Fruit fly (Drosophila melanogaster): Measurements from ENCODE around the gene Pgk.

Pgk gene

DNA sequence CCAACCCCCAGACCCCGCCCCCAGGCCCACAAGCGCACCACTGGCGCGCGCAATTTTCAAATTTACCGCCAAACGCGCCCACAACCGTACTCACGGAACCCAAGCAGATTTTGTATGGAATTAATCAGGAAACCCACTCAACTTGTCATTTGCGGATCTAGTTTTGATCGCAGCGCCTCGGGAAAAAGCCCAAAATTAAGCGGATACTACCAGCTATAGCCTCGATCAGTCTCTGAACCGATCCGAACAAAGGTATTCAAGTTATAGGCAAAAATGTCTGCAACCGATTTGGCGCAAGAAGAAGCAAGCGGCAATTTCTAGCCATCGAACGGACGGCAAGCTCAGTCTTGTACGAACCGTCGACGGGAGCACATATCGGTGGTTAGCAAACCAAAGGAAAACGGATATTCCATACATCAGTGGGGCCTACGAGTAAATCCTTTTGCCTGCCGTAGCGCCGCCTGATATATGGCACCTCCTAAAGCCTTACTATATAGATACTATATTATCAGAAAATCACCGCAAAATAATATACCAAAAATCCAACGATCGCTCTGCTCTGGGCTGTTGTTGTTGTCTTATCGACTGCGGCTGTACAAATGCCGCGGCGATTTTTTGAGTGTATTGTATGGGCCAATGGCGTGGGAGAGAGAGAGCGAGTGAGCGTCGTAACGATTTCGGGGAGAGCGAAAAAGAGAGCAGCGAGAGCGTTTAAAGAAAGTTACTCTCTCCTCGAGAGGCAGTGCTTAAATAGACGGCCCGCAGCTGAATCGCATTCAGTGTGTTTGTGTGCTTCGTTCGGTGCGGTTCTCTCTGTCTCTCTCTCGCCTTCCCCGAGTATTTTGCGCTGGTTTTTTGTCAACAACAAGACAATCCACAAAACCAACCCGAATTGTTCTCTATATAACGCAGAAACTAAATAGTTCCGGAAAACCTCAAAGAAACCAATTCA is at the start of gene Pgk:
Gene Pgk, minus strand, starts transcription at position 609 of the 952 bp plus-strand sequence.
- peak; percentile 100 for TF ChIP-seq Dll (optimal IDR thresholded peaks at IDR 0.05)
- peak; percentile 84 for TF ChIP-seq psq (optimal IDR thresholded peaks at IDR 0.05)
- no peak for TF ChIP-seq EcR (GFP tag; optimal IDR thresholded peaks at IDR 0.05)
- no peak for TF ChIP-seq CG8478 (optimal IDR thresholded peaks at IDR 0.05)
- no peak for TF ChIP-seq pan (optimal IDR thresholded peaks at IDR 0.05)
- no peak for TF ChIP-seq usp (GFP tag; optimal IDR thresholded peaks at IDR 0.05)

dm6 chr2L:2802527-2802926 is 49.7 kb upstream of the Pgk start:
- TF ChIP-seq CG8478 (optimal IDR thresholded peaks at IDR 0.05), result no peak
- TF ChIP-seq psq (optimal IDR thresholded peaks at IDR 0.05), result no peak
- TF ChIP-seq pan (optimal IDR thresholded peaks at IDR 0.05), result no peak
- no peak for TF ChIP-seq EcR (GFP tag; optimal IDR thresholded peaks at IDR 0.05)
- TF ChIP-seq usp (GFP tag; optimal IDR thresholded peaks at IDR 0.05), result no peak
- TF ChIP-seq Dll (optimal IDR thresholded peaks at IDR 0.05), result no peak

- TF ChIP-seq pan (optimal IDR thresholded peaks at IDR 0.05) (no peak), Dll (optimal IDR thresholded peaks at IDR 0.05) (no peak), usp (GFP tag; optimal IDR thresholded peaks at IDR 0.05) (no peak), psq (optimal IDR thresholded peaks at IDR 0.05) (no peak), EcR (GFP tag; optimal IDR thresholded peaks at IDR 0.05) (no peak), CG8478 (optimal IDR thresholded peaks at IDR 0.05) (no peak)
These were observed 48.3 kb upstream of the Pgk start for dm6 chr2L:2800956-2801776.

DNA sequence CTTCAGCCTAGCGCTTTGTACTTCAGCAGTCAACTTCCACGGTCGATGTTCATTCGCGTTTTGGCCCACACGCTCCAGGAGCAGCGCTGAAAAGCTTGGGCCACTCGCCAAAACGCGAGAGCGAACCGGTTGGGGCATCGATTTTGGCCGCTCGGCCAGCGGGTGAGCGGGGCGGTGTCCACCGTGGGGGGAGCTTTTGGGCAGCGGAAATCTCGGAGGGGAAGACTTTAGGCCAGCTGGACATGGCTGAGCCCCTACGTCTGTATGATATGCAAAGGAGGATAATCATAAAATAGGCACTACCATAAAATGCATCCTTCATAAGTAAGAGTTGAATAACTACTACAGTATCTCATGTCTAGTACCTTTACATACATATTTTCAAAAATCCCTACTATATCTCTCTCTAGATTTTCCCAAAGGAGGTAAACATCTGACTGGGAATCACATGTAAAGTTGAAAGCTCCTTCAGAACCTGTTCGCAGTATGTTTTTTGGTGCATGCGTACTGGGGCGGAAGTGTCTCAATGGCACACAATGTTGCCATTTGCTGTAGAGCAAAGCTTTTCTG is 47.1 kb upstream of the Pgk start, which contains the start of gene Syt1:
Gene Syt1, minus strand, starts transcription at position 71 of the 570 bp plus-strand sequence.
- TF ChIP-seq CG8478 (optimal IDR thresholded peaks at IDR 0.05) (no peak), pan (optimal IDR thresholded peaks at IDR 0.05) (no peak), Dll (optimal IDR thresholded peaks at IDR 0.05) (no peak), psq (optimal IDR thresholded peaks at IDR 0.05) (no peak)

DNA sequence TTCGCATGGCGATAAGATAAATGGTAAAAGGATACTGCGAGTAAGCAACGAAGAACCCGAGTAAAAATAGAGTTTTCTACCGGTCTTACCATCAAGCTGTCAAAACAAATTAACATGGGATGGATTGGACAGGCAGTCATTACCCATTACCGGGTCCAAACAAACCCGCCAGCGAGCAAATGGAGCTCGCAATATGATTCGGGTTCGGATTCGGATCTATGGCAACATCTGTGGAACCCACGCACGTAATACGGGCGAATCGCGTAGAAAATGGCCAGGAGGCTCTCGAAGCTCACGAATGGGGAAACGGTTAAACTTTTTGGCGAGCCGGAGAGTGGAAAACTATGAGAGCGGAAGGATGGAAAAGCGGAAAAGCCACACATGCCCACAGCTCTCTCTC is 44.3 kb upstream of the Pgk start:
- TF ChIP-seq CG8478 (optimal IDR thresholded peaks at IDR 0.05) (no peak), EcR (GFP tag; optimal IDR thresholded peaks at IDR 0.05) (no peak), usp (GFP tag; optimal IDR thresholded peaks at IDR 0.05) (no peak), psq (optimal IDR thresholded peaks at IDR 0.05) (no peak), Dll (optimal IDR thresholded peaks at IDR 0.05) (no peak), pan (optimal IDR thresholded peaks at IDR 0.05) (no peak)

DNA sequence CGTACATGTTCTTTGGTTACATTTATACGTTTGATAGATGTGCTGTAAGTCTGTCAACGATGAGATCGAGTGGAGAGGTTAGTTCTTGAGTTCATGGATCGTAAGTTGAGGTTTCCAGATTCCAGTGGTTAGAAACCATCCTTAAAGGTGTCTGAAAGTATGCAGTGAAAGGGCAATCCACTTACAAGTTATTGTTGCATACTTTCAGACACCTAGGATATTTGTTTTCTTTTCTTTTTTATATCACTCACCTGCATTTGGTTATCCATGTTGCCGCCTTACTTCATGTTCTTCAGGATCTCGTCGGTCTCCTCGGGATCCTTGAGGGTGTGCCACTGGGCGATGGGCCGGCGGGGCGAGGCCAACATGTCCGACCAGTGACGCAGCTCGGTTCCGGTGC is 29.9 kb upstream of the Pgk start:
- no peak for TF ChIP-seq Dll (optimal IDR thresholded peaks at IDR 0.05)
- no peak for TF ChIP-seq psq (optimal IDR thresholded peaks at IDR 0.05)
- no peak for TF ChIP-seq pan (optimal IDR thresholded peaks at IDR 0.05)
- no peak for TF ChIP-seq EcR (GFP tag; optimal IDR thresholded peaks at IDR 0.05)
- no peak for TF ChIP-seq usp (GFP tag; optimal IDR thresholded peaks at IDR 0.05)
- no peak for TF ChIP-seq CG8478 (optimal IDR thresholded peaks at IDR 0.05)

DNA sequence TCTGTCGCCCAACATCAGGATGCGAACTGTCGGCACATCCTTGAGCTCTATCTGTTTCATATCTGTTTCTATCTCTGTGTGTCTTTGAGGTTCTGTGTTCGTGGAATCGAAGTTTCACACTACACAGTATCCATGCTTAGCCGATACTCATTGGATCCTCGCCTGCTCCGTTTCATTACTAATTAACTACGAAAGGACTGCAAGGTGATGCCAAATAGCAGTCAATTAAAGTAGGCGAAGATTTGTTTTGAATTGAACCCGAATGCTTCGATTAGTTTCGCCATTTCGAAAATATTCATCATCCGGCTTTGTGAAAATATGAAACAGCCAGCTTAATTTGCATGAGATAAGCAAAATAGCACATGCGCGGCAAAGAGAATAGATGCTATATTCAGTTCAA is 18.8 kb upstream of the Pgk start, which contains the start of gene CG15399:
Gene CG15399, minus strand, starts transcription at position 101 of the 400 bp plus-strand sequence.
- TF ChIP-seq psq (optimal IDR thresholded peaks at IDR 0.05) (no peak), EcR (GFP tag; optimal IDR thresholded peaks at IDR 0.05) (no peak), usp (GFP tag; optimal IDR thresholded peaks at IDR 0.05) (no peak), pan (optimal IDR thresholded peaks at IDR 0.05) (no peak), CG8478 (optimal IDR thresholded peaks at IDR 0.05) (no peak), Dll (optimal IDR thresholded peaks at IDR 0.05) (no peak)

dm6 chr2L:2769476-2770185 is 16.8 kb upstream of the Pgk start, which contains the start of the genes colt and HINT1:
TSS of gene colt (minus strand) at chr2L:2770069.
TSS of gene HINT1 (plus strand) at chr2L:2770135.
- TF ChIP-seq pan (optimal IDR thresholded peaks at IDR 0.05) (no peak), psq (optimal IDR thresholded peaks at IDR 0.05) (no peak), Dll (optimal IDR thresholded peaks at IDR 0.05) (no peak), CG8478 (optimal IDR thresholded peaks at IDR 0.05) (no peak), EcR (GFP tag; optimal IDR thresholded peaks at IDR 0.05) (no peak), usp (GFP tag; optimal IDR thresholded peaks at IDR 0.05) (no peak)

DNA sequence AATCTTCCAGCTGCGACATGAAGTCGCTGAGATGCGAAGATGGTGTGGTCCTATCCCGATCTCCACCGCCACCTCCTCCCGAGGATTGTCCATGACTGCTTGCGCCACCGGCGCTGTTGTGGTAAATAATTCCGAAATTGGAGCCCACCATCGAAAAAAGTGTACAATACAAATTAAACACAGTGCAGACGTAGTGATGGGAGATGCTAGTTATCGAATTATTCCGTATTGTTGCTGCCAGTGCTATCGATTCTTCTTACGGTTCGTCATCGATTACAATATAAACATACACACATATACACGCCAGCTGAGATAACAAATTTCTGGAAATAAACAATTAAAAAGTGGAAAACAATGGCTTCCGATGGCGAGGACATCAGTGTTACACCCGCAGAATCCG is 14.8 kb upstream of the Pgk start, which contains the start of the genes Taf10b and Taf10:
Gene Taf10b, minus strand, starts transcription at position 219 of the 400 bp plus-strand sequence.
Gene Taf10, plus strand, starts transcription at position 264 of the 400 bp plus-strand sequence.
- no peak for TF ChIP-seq Dll (optimal IDR thresholded peaks at IDR 0.05)

DNA sequence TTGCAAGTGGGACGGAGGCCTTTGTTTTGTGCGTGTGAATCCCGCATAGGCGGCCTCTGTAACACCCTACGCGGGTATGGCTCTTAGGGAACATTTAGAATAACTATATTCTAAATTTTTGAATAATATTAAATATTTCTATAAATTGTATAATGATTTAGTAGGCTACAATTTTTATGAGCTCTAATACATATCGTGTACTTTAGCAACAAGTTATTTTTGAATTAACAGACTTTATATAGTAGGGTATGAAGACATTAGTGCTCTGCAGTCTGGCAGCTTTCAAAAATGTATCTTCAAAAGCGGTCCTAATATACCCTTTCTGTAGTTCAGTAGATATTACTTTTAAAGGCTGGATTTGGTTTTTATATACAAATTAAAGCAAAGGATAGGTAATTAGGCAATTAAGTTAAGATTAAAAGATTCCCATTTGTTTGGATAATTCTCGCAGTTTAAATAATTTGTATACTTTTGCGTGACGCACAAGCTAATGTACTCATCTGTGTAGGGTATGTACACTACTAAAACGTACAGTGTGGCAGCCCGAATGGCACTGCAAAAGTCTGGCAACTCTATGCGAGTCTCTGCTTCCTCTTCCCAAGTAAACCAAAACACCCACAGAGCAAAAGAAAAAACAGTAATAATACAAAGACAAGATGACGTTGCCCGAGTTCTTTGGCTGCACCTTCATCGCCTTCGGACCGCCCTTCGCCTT is 12.9 kb upstream of the Pgk start, which contains the start of the genes Snx21 and aph-1:
Gene Snx21, minus strand, starts transcription at position 7 of the 715 bp plus-strand sequence.
Gene aph-1, plus strand, starts transcription at position 575 of the 715 bp plus-strand sequence.
- TF ChIP-seq usp (GFP tag; optimal IDR thresholded peaks at IDR 0.05) (no peak), EcR (GFP tag; optimal IDR thresholded peaks at IDR 0.05) (no peak), psq (optimal IDR thresholded peaks at IDR 0.05) (no peak), Dll (optimal IDR thresholded peaks at IDR 0.05) (no peak), pan (optimal IDR thresholded peaks at IDR 0.05) (no peak), CG8478 (optimal IDR thresholded peaks at IDR 0.05) (no peak)

Data from whole organism.